Fruit fly (Drosophila melanogaster) whole organism, prepupa: ENCODE data around the gene CG13042.

Source experiments
- Blimp-1 ChIP-seq: fragments of 200-800 bp; sonication (Bioruptor generic); optimal IDR thresholded peaks from 3 replicates; lab custom pipeline; 2017; ENCODE audit warnings: missing biosample characterization, missing genetic modification characterization, mild to moderate bottlenecking, moderate library complexity, missing genetic modification reagents
- CG10631 ChIP-seq: fragments of 200-800 bp; sonication (Bioruptor generic); optimal IDR thresholded peaks from 2 replicates; lab custom pipeline; 2016; ENCODE audit warnings: missing biosample characterization, missing genetic modification characterization
- CG11294 ChIP-seq: fragments of 200-800 bp; sonication (Bioruptor generic); IDR thresholded peaks from 2 replicates; pipeline ENCODE4 v1.3.6; 2022; ENCODE audit warnings: missing biosample characterization, missing genetic modification characterization
- CG11762 ChIP-seq: fragments of 200-800 bp; sonication (Bioruptor generic); optimal IDR thresholded peaks from 3 replicates; lab custom pipeline; 2016; ENCODE audit warnings: missing biosample characterization, missing genetic modification characterization; ENCODE audit not compliant: insufficient read depth
- CG11902 ChIP-seq: fragments of 200-800 bp; sonication (Bioruptor generic); optimal IDR thresholded peaks from 3 replicates; lab custom pipeline; 2016; ENCODE audit warnings: missing biosample characterization, missing genetic modification characterization
- CG15336 ChIP-seq: fragments of 200-800 bp; sonication (Bioruptor generic); IDR thresholded peaks from 2 replicates; pipeline ENCODE4 v1.3.6; 2022; ENCODE audit warnings: missing biosample characterization, missing genetic modification characterization
- CG1621 ChIP-seq: fragments of 200-800 bp; sonication (Bioruptor generic); optimal IDR thresholded peaks from 3 replicates; lab custom pipeline; 2018; ENCODE audit warnings: missing biosample characterization, mild to moderate bottlenecking, missing genetic modification characterization
- CG16779 ChIP-seq: fragments of 200-800 bp; sonication (Bioruptor generic); optimal IDR thresholded peaks from 3 replicates; lab custom pipeline; 2017; ENCODE audit warnings: missing biosample characterization, mild to moderate bottlenecking, missing genetic modification characterization
- CG3032 ChIP-seq: fragments of 200-800 bp; optimal IDR thresholded peaks from 2 replicates; lab custom pipeline; 2019; ENCODE audit warnings: missing biosample characterization, mild to moderate bottlenecking, missing genetic modification characterization, moderate library complexity
- CG31627 ChIP-seq: fragments of 200-800 bp; sonication (Bioruptor generic); optimal IDR thresholded peaks from 3 replicates; lab custom pipeline; 2016; ENCODE audit warnings: missing biosample characterization, missing genetic modification characterization
- CG32006 ChIP-seq: fragments of 200-800 bp; sonication (Bioruptor generic); optimal IDR thresholded peaks from 3 replicates; lab custom pipeline; 2017; ENCODE audit warnings: missing biosample characterization, mild to moderate bottlenecking, missing genetic modification characterization
- CG34406 ChIP-seq: fragments of 200-800 bp; sonication (Bioruptor generic); optimal IDR thresholded peaks from 3 replicates; lab custom pipeline; 2016; ENCODE audit warnings: missing biosample characterization, missing genetic modification characterization
- CG3919 ChIP-seq: fragments of 200-800 bp; sonication (Bioruptor generic); optimal IDR thresholded peaks from 3 replicates; lab custom pipeline; 2016; ENCODE audit warnings: missing biosample characterization, missing genetic modification characterization
- CG4318 ChIP-seq: fragments of 200-800 bp; sonication (Bioruptor generic); optimal IDR thresholded peaks from 3 replicates; lab custom pipeline; 2017; ENCODE audit warnings: missing biosample characterization, mild to moderate bottlenecking, missing genetic modification characterization
- CG6163 ChIP-seq: fragments of 200-800 bp; sonication (Bioruptor generic); IDR thresholded peaks from 3 replicates; pipeline ENCODE4 v1.3.6; 2022; ENCODE audit warnings: missing biosample characterization, missing genetic modification characterization
- CG6276 ChIP-seq: fragments of 200-800 bp; sonication (Bioruptor generic); optimal IDR thresholded peaks from 2 replicates; lab custom pipeline; 2017; ENCODE audit warnings: missing biosample characterization, mild to moderate bottlenecking, missing genetic modification characterization
- CG6792 ChIP-seq: fragments of 200-800 bp; sonication (Bioruptor generic); optimal IDR thresholded peaks from 3 replicates; lab custom pipeline; 2016; ENCODE audit warnings: missing biosample characterization, missing genetic modification characterization
- CG6808 ChIP-seq: fragments of 200-800 bp; sonication (Bioruptor generic); optimal IDR thresholded peaks from 3 replicates; lab custom pipeline; 2017; ENCODE audit warnings: missing biosample characterization, missing genetic modification characterization, mild to moderate bottlenecking, moderate library complexity, missing genetic modification reagents
- CG6854 ChIP-seq: fragments of 200-800 bp; sonication (Bioruptor generic); optimal IDR thresholded peaks from 2 replicates; lab custom pipeline; 2017; ENCODE audit warnings: missing biosample characterization, mild to moderate bottlenecking, missing genetic modification characterization
- CG7368 ChIP-seq: fragments of 200-800 bp; sonication (Bioruptor generic); optimal IDR thresholded peaks from 3 replicates; lab custom pipeline; 2016; ENCODE audit warnings: missing biosample characterization, missing genetic modification characterization
- CG8319 ChIP-seq: fragments of 200-800 bp; sonication (Bioruptor generic); optimal IDR thresholded peaks from 3 replicates; lab custom pipeline; 2016; ENCODE audit warnings: missing biosample characterization, missing genetic modification characterization
- CG9139 ChIP-seq: fragments of 200-800 bp; sonication (Bioruptor generic); optimal IDR thresholded peaks from 3 replicates; lab custom pipeline; 2017; ENCODE audit warnings: missing biosample characterization, mild to moderate bottlenecking, missing genetic modification characterization
- Eip75B ChIP-seq: fragments of 200-800 bp; sonication (Bioruptor generic); optimal IDR thresholded peaks from 3 replicates; lab custom pipeline; 2016; ENCODE audit warnings: missing biosample characterization, missing genetic modification characterization
- Eip78C ChIP-seq: fragments of 200-800 bp; sonication (Bioruptor generic); peaks from one replicate; lab custom pipeline; 2016; ENCODE audit warnings: missing biosample characterization, missing genetic modification characterization
- Eip93F ChIP-seq: fragments of 200-800 bp; sonication (Bioruptor generic); optimal IDR thresholded peaks from 2 replicates; lab custom pipeline; 2016; ENCODE audit warnings: missing biosample characterization, mild to moderate bottlenecking, missing genetic modification characterization
- Ets96B ChIP-seq: fragments of 200-800 bp; optimal IDR thresholded peaks from 2 replicates; lab custom pipeline; 2019; ENCODE audit warnings: missing biosample characterization, mild to moderate bottlenecking, missing genetic modification characterization, moderate library complexity
- Gug ChIP-seq: fragments of 200-800 bp; sonication (Bioruptor generic); IDR thresholded peaks from 2 replicates; pipeline ENCODE4 v1.3.6; 2022; ENCODE audit warnings: missing biosample characterization, missing genetic modification characterization
- Hr39 ChIP-seq: fragments of 200-800 bp; sonication (Bioruptor generic); optimal IDR thresholded peaks from 2 replicates; lab custom pipeline; 2016; ENCODE audit warnings: missing biosample characterization, missing genetic modification characterization
- Hr4 ChIP-seq: fragments of 200-800 bp; sonication (Bioruptor generic); optimal IDR thresholded peaks from 3 replicates; lab custom pipeline; 2016; ENCODE audit warnings: missing biosample characterization, missing genetic modification characterization
- Lpt ChIP-seq: fragments of 200-800 bp; sonication (Bioruptor generic); optimal IDR thresholded peaks from 3 replicates; lab custom pipeline; 2016; ENCODE audit warnings: missing biosample characterization, missing genetic modification characterization
- Met ChIP-seq: fragments of 200-800 bp; sonication (Bioruptor generic); optimal IDR thresholded peaks from 3 replicates; lab custom pipeline; 2016; ENCODE audit warnings: missing biosample characterization, missing genetic modification characterization
- OdsH ChIP-seq: fragments of 200-800 bp; sonication (Bioruptor generic); optimal IDR thresholded peaks from 3 replicates; lab custom pipeline; 2016; ENCODE audit warnings: missing biosample characterization, missing genetic modification characterization
- Smox ChIP-seq: fragments of 200-800 bp; sonication (Bioruptor generic); optimal IDR thresholded peaks from 3 replicates; lab custom pipeline; 2016; ENCODE audit warnings: missing biosample characterization, missing genetic modification characterization
- Sox14 ChIP-seq: fragments of 200-800 bp; sonication (Bioruptor generic); optimal IDR thresholded peaks from 3 replicates; lab custom pipeline; 2016; ENCODE audit warnings: missing biosample characterization, missing genetic modification characterization
- Sox15 ChIP-seq: fragments of 200-800 bp; sonication (Bioruptor generic); optimal IDR thresholded peaks from 3 replicates; lab custom pipeline; 2016; ENCODE audit warnings: missing biosample characterization, missing genetic modification characterization
- achi ChIP-seq: fragments of 200-800 bp; sonication (Bioruptor generic); optimal IDR thresholded peaks from 3 replicates; lab custom pipeline; 2016; ENCODE audit warnings: missing biosample characterization, missing genetic modification characterization
- acj6 ChIP-seq: fragments of 200-800 bp; sonication (Bioruptor generic); optimal IDR thresholded peaks from 3 replicates; lab custom pipeline; 2016; ENCODE audit warnings: missing biosample characterization, missing genetic modification characterization
- cyc ChIP-seq: fragments of 200-800 bp; sonication (Bioruptor generic); optimal IDR thresholded peaks from 3 replicates; lab custom pipeline; 2016; ENCODE audit warnings: missing biosample characterization, missing genetic modification characterization
- dac ChIP-seq: fragments of 200-800 bp; sonication (Bioruptor generic); optimal IDR thresholded peaks from 2 replicates; lab custom pipeline; 2017; ENCODE audit warnings: missing biosample characterization, mild to moderate bottlenecking, missing genetic modification characterization
- dsx ChIP-seq: fragments of 200-800 bp; optimal IDR thresholded peaks from 3 replicates; lab custom pipeline; 2019; ENCODE audit warnings: missing biosample characterization, mild to moderate bottlenecking, missing genetic modification characterization, moderate library complexity; ENCODE audit not compliant: poor library complexity, severe bottlenecking
- eg ChIP-seq: fragments of 200-800 bp; sonication (Bioruptor generic); IDR thresholded peaks from 3 replicates; pipeline ENCODE4 v1.3.6; 2022; ENCODE audit warnings: missing biosample characterization, missing genetic modification characterization
- esn ChIP-seq: fragments of 200-800 bp; sonication (Bioruptor generic); optimal IDR thresholded peaks from 2 replicates; lab custom pipeline; 2016; ENCODE audit warnings: missing biosample characterization, mild to moderate bottlenecking, missing genetic modification characterization, moderate library complexity
- fd59A ChIP-seq: fragments of 200-800 bp; sonication (Bioruptor generic); optimal IDR thresholded peaks from 2 replicates; lab custom pipeline; 2017; ENCODE audit warnings: missing biosample characterization, mild to moderate bottlenecking, missing genetic modification characterization, missing genetic modification reagents
- fd85E ChIP-seq: fragments of 200-800 bp; sonication (Bioruptor generic); optimal IDR thresholded peaks from 3 replicates; lab custom pipeline; 2016; ENCODE audit warnings: missing biosample characterization, missing genetic modification characterization
- lz ChIP-seq: fragments of 200-800 bp; sonication (Bioruptor generic); optimal IDR thresholded peaks from 3 replicates; lab custom pipeline; 2016; ENCODE audit warnings: missing biosample characterization, missing genetic modification characterization
- net ChIP-seq: fragments of 200-800 bp; sonication (Bioruptor generic); optimal IDR thresholded peaks from 3 replicates; lab custom pipeline; 2016; ENCODE audit warnings: missing biosample characterization, missing genetic modification characterization
- pdm3 ChIP-seq: fragments of 200-800 bp; sonication (Bioruptor generic); optimal IDR thresholded peaks from 3 replicates; lab custom pipeline; 2016; ENCODE audit warnings: missing biosample characterization, missing genetic modification characterization
- salr ChIP-seq, 2 experiments: fragments of 200-800 bp; sonication (Bioruptor generic); optimal IDR thresholded peaks; 3 replicates each; lab custom pipeline; 2016 to 2018; ENCODE audit warnings: missing biosample characterization in 2 of 2, missing genetic modification characterization in 2 of 2, mild to moderate bottlenecking in 1 of 2
- spab ChIP-seq: fragments of 200-800 bp; sonication (Bioruptor generic); optimal IDR thresholded peaks from 2 replicates; lab custom pipeline; 2017; ENCODE audit warnings: missing biosample characterization, mild to moderate bottlenecking, missing genetic modification characterization, missing genetic modification reagents
- ss ChIP-seq, 2 experiments: fragments of 200-800 bp; sonication (Bioruptor generic); optimal IDR thresholded peaks; 2 replicates in 1 of 2; 3 replicates in 1 of 2; lab custom pipeline; 2017 to 2018; ENCODE audit warnings: mild to moderate bottlenecking in 2 of 2, missing biosample characterization in 2 of 2, missing genetic modification characterization in 2 of 2, moderate library complexity in 1 of 2
- svp ChIP-seq: fragments of 200-800 bp; sonication (Bioruptor generic); peaks from one replicate; lab custom pipeline; 2016; ENCODE audit warnings: missing biosample characterization, missing genetic modification characterization
- vri ChIP-seq: fragments of 200-800 bp; sonication (Bioruptor generic); optimal IDR thresholded peaks from 3 replicates; lab custom pipeline; 2016; ENCODE audit warnings: missing biosample characterization, mild to moderate bottlenecking, missing genetic modification characterization

Gene CG13042

DNA sequence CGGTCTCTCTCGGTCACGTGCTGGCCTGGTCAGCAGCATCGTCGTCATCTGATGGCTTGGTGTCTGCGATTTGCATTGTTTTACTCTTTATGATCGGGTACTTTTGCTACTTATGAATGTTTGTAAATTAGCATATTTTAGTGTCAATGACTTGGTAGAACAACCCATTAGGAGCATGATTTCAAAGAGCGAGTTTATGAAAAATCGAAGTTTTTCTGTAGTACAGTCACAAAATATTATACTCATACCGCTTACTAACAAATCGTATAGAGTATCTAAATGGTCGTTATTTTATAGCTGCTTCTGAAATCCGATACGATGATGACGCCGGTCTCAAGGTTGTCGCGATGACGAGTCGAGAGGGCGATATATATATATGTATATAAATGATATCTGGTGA is 22.0 kb downstream of the CG13042 start:
- TF ChIP-seq vri (GFP tag; lab: Kevin White, UChicago) = peak; percentile 13
- peak; percentile 93 for TF ChIP-seq Eip78C (GFP tag; lab: Kevin White, UChicago)
- peak; percentile 78 for TF ChIP-seq CG1621
- peak; percentile 87 for TF ChIP-seq Ets96B (tag; lab: Kevin White, UChicago)
- TF ChIP-seq OdsH (GFP tag; lab: Kevin White, UChicago) = peak; percentile 46
- TF ChIP-seq Met (GFP tag; lab: Kevin White, UChicago) = peak; percentile 19
- peak; percentile 10 for TF ChIP-seq Smox (GFP tag; lab: Kevin White, UChicago)
- TF ChIP-seq CG6808 (GFP tag; lab: Kevin White, UChicago) = peak; percentile 77
- peak; percentile 71 for TF ChIP-seq Eip75B (GFP tag; lab: Kevin White, UChicago)
- TF ChIP-seq CG31627 (GFP tag; lab: Kevin White, UChicago) = peak; percentile 4
- TF ChIP-seq salr (GFP tag; optimal IDR thresholded peaks at IDR 0.05; lab: Kevin White, UChicago) = peak in 1 of 2 experiments; percentile 56
- peak; percentile 24 for TF ChIP-seq lz (GFP tag; lab: Kevin White, UChicago)
- TF ChIP-seq Sox15 (GFP tag; lab: Kevin White, UChicago) = peak; percentile 39
- TF ChIP-seq CG11902 = peak; percentile 17
- peak; percentile 85 for TF ChIP-seq CG3032
- TF ChIP-seq CG6163 (GFP tag; lab: Robert Waterston, UW) = peak; percentile 44; the same call in 1 of the 3 replicates
- peak; percentile 51 for TF ChIP-seq Sox14 (GFP tag; lab: Kevin White, UChicago)
- peak; percentile 29 for TF ChIP-seq Hr39 (GFP tag; lab: Kevin White, UChicago)
- TF ChIP-seq cyc (GFP tag; lab: Kevin White, UChicago) = peak; percentile 3
- TF ChIP-seq Blimp-1 (GFP tag; lab: Kevin White, UChicago) = no peak
- TF ChIP-seq achi = peak; percentile 53
- TF ChIP-seq CG9139 (GFP tag; lab: Kevin White, UChicago) = peak; percentile 47
- TF ChIP-seq CG6276 = no peak
- TF ChIP-seq fd59A (GFP tag; lab: Kevin White, UChicago) = peak; percentile 79
- peak; percentile 64 for TF ChIP-seq pdm3
- TF ChIP-seq CG15336 (GFP tag; lab: Robert Waterston, UW) = no peak
- peak; percentile 64 for TF ChIP-seq acj6 (GFP tag; lab: Kevin White, UChicago)
- TF ChIP-seq eg = no peak
- TF ChIP-seq svp (GFP tag; lab: Kevin White, UChicago) = peak; percentile 39
- TF ChIP-seq CG4318 (GFP tag; lab: Kevin White, UChicago) = no peak
- TF ChIP-seq CG11294 (GFP tag; lab: Robert Waterston, UW) = no peak
- no peak for TF ChIP-seq Lpt (GFP tag; lab: Kevin White, UChicago)
- TF ChIP-seq ss (GFP tag; optimal IDR thresholded peaks at IDR 0.05; lab: Kevin White, UChicago) = peak; percentile 54 to 88
- TF ChIP-seq fd85E = no peak
- no peak for TF ChIP-seq dac (GFP tag; lab: Kevin White, UChicago)
- TF ChIP-seq CG6854 (GFP tag; lab: Kevin White, UChicago) = no peak
- peak; percentile 9 for TF ChIP-seq CG32006 (GFP tag; lab: Kevin White, UChicago)
- TF ChIP-seq spab = peak; percentile 78
- TF ChIP-seq esn (GFP tag; lab: Kevin White, UChicago) = peak; percentile 37
- no peak for TF ChIP-seq Eip93F (GFP tag; lab: Kevin White, UChicago)
- peak; percentile 8 for TF ChIP-seq CG11762
- TF ChIP-seq CG8319 (GFP tag; lab: Kevin White, UChicago) = peak; percentile 38
- peak; percentile 43 for TF ChIP-seq CG7368 (GFP tag; lab: Kevin White, UChicago)
- no peak for TF ChIP-seq Gug (GFP tag; lab: Robert Waterston, UW)
- TF ChIP-seq net = peak; percentile 50
- peak; percentile 77 for TF ChIP-seq dsx (GFP tag; lab: Kevin White, UChicago)
- peak; percentile 58 for TF ChIP-seq CG34406 (GFP tag; lab: Kevin White, UChicago)
- peak; percentile 54 for TF ChIP-seq CG10631
- peak; percentile 30 for TF ChIP-seq CG16779 (tag; lab: Kevin White, UChicago)
- no peak for TF ChIP-seq Hr4
- peak; percentile 55 for TF ChIP-seq CG3919
- peak; percentile 64 for TF ChIP-seq CG6792 (GFP tag; lab: Kevin White, UChicago)
